Fruit fly (Drosophila melanogaster) whole organism, prepupa: ENCODE results near the gene Uch.

ENCODE experiments used
- CG10631 ChIP-seq: fragments of 200-800 bp; sonication (Bioruptor generic); optimal IDR thresholded peaks from 2 replicates; lab custom pipeline; 2016; ENCODE audit warnings: missing biosample characterization, missing genetic modification characterization
- CG10669 ChIP-seq: fragments of 200-800 bp; sonication (Bioruptor generic); optimal IDR thresholded peaks from 3 replicates; lab custom pipeline; 2018; ENCODE audit warnings: missing biosample characterization, mild to moderate bottlenecking, missing genetic modification characterization, moderate library complexity
- CG11294 ChIP-seq: fragments of 200-800 bp; sonication (Bioruptor generic); IDR thresholded peaks from 2 replicates; pipeline ENCODE4 v1.3.6; 2022; ENCODE audit warnings: missing biosample characterization, missing genetic modification characterization
- CG11762 ChIP-seq: fragments of 200-800 bp; sonication (Bioruptor generic); optimal IDR thresholded peaks from 3 replicates; lab custom pipeline; 2016; ENCODE audit warnings: missing biosample characterization, missing genetic modification characterization; ENCODE audit not compliant: insufficient read depth
- CG11902 ChIP-seq: fragments of 200-800 bp; sonication (Bioruptor generic); optimal IDR thresholded peaks from 3 replicates; lab custom pipeline; 2016; ENCODE audit warnings: missing biosample characterization, missing genetic modification characterization
- CG1621 ChIP-seq: fragments of 200-800 bp; sonication (Bioruptor generic); optimal IDR thresholded peaks from 3 replicates; lab custom pipeline; 2018; ENCODE audit warnings: missing biosample characterization, mild to moderate bottlenecking, missing genetic modification characterization
- CG16779 ChIP-seq: fragments of 200-800 bp; sonication (Bioruptor generic); optimal IDR thresholded peaks from 3 replicates; lab custom pipeline; 2017; ENCODE audit warnings: missing biosample characterization, mild to moderate bottlenecking, missing genetic modification characterization
- CG31627 ChIP-seq: fragments of 200-800 bp; sonication (Bioruptor generic); optimal IDR thresholded peaks from 3 replicates; lab custom pipeline; 2016; ENCODE audit warnings: missing biosample characterization, missing genetic modification characterization
- CG32006 ChIP-seq: fragments of 200-800 bp; sonication (Bioruptor generic); optimal IDR thresholded peaks from 3 replicates; lab custom pipeline; 2017; ENCODE audit warnings: missing biosample characterization, mild to moderate bottlenecking, missing genetic modification characterization
- CG34406 ChIP-seq: fragments of 200-800 bp; sonication (Bioruptor generic); optimal IDR thresholded peaks from 3 replicates; lab custom pipeline; 2016; ENCODE audit warnings: missing biosample characterization, missing genetic modification characterization
- CG4318 ChIP-seq: fragments of 200-800 bp; sonication (Bioruptor generic); optimal IDR thresholded peaks from 3 replicates; lab custom pipeline; 2017; ENCODE audit warnings: missing biosample characterization, mild to moderate bottlenecking, missing genetic modification characterization
- CG6163 ChIP-seq: fragments of 200-800 bp; sonication (Bioruptor generic); IDR thresholded peaks from 3 replicates; pipeline ENCODE4 v1.3.6; 2022; ENCODE audit warnings: missing biosample characterization, missing genetic modification characterization
- CG6276 ChIP-seq: fragments of 200-800 bp; sonication (Bioruptor generic); optimal IDR thresholded peaks from 2 replicates; lab custom pipeline; 2017; ENCODE audit warnings: missing biosample characterization, mild to moderate bottlenecking, missing genetic modification characterization
- CG6792 ChIP-seq: fragments of 200-800 bp; sonication (Bioruptor generic); optimal IDR thresholded peaks from 3 replicates; lab custom pipeline; 2016; ENCODE audit warnings: missing biosample characterization, missing genetic modification characterization
- CG6808 ChIP-seq: fragments of 200-800 bp; sonication (Bioruptor generic); optimal IDR thresholded peaks from 3 replicates; lab custom pipeline; 2017; ENCODE audit warnings: missing biosample characterization, missing genetic modification characterization, mild to moderate bottlenecking, moderate library complexity, missing genetic modification reagents
- CG6854 ChIP-seq: fragments of 200-800 bp; sonication (Bioruptor generic); optimal IDR thresholded peaks from 2 replicates; lab custom pipeline; 2017; ENCODE audit warnings: missing biosample characterization, mild to moderate bottlenecking, missing genetic modification characterization
- CG7368 ChIP-seq: fragments of 200-800 bp; sonication (Bioruptor generic); optimal IDR thresholded peaks from 3 replicates; lab custom pipeline; 2016; ENCODE audit warnings: missing biosample characterization, missing genetic modification characterization
- CG8119 ChIP-seq: fragments of 200-800 bp; sonication (Bioruptor generic); IDR thresholded peaks from 3 replicates; pipeline ENCODE4 v1.3.6; 2022; ENCODE audit warnings: missing biosample characterization, missing genetic modification characterization
- CG8632 ChIP-seq: fragments of 200-800 bp; sonication (Bioruptor generic); optimal IDR thresholded peaks from 3 replicates; lab custom pipeline; 2016; ENCODE audit warnings: missing biosample characterization, missing genetic modification characterization
- CG9139 ChIP-seq: fragments of 200-800 bp; sonication (Bioruptor generic); optimal IDR thresholded peaks from 3 replicates; lab custom pipeline; 2017; ENCODE audit warnings: missing biosample characterization, mild to moderate bottlenecking, missing genetic modification characterization
- Eip78C ChIP-seq: fragments of 200-800 bp; sonication (Bioruptor generic); peaks from one replicate; lab custom pipeline; 2016; ENCODE audit warnings: missing biosample characterization, missing genetic modification characterization
- Ets21C ChIP-seq: fragments of 200-800 bp; sonication (Bioruptor generic); optimal IDR thresholded peaks from 3 replicates; lab custom pipeline; 2016; ENCODE audit warnings: missing biosample characterization, missing genetic modification characterization
- Ets96B ChIP-seq: fragments of 200-800 bp; optimal IDR thresholded peaks from 2 replicates; lab custom pipeline; 2019; ENCODE audit warnings: missing biosample characterization, mild to moderate bottlenecking, missing genetic modification characterization, moderate library complexity
- Gug ChIP-seq: fragments of 200-800 bp; sonication (Bioruptor generic); IDR thresholded peaks from 2 replicates; pipeline ENCODE4 v1.3.6; 2022; ENCODE audit warnings: missing biosample characterization, missing genetic modification characterization
- Hr38 ChIP-seq: sonication (Bioruptor generic); optimal IDR thresholded peaks from 2 replicates; lab custom pipeline; 2016; ENCODE audit warnings: missing biosample characterization, missing genetic modification characterization
- Hr39 ChIP-seq: fragments of 200-800 bp; sonication (Bioruptor generic); optimal IDR thresholded peaks from 2 replicates; lab custom pipeline; 2016; ENCODE audit warnings: missing biosample characterization, missing genetic modification characterization
- Hr4 ChIP-seq: fragments of 200-800 bp; sonication (Bioruptor generic); optimal IDR thresholded peaks from 3 replicates; lab custom pipeline; 2016; ENCODE audit warnings: missing biosample characterization, missing genetic modification characterization
- Lpt ChIP-seq: fragments of 200-800 bp; sonication (Bioruptor generic); optimal IDR thresholded peaks from 3 replicates; lab custom pipeline; 2016; ENCODE audit warnings: missing biosample characterization, missing genetic modification characterization
- Met ChIP-seq: fragments of 200-800 bp; sonication (Bioruptor generic); optimal IDR thresholded peaks from 3 replicates; lab custom pipeline; 2016; ENCODE audit warnings: missing biosample characterization, missing genetic modification characterization
- OdsH ChIP-seq: fragments of 200-800 bp; sonication (Bioruptor generic); optimal IDR thresholded peaks from 3 replicates; lab custom pipeline; 2016; ENCODE audit warnings: missing biosample characterization, missing genetic modification characterization
- Smox ChIP-seq: fragments of 200-800 bp; sonication (Bioruptor generic); optimal IDR thresholded peaks from 3 replicates; lab custom pipeline; 2016; ENCODE audit warnings: missing biosample characterization, missing genetic modification characterization
- Sox102F ChIP-seq: fragments of 200-800 bp; sonication (Bioruptor generic); optimal IDR thresholded peaks from 2 replicates; lab custom pipeline; 2016; ENCODE audit warnings: missing biosample characterization, mild to moderate bottlenecking, missing genetic modification characterization
- Sox14 ChIP-seq: fragments of 200-800 bp; sonication (Bioruptor generic); optimal IDR thresholded peaks from 3 replicates; lab custom pipeline; 2016; ENCODE audit warnings: missing biosample characterization, missing genetic modification characterization
- Sox15 ChIP-seq: fragments of 200-800 bp; sonication (Bioruptor generic); optimal IDR thresholded peaks from 3 replicates; lab custom pipeline; 2016; ENCODE audit warnings: missing biosample characterization, missing genetic modification characterization
- achi ChIP-seq: fragments of 200-800 bp; sonication (Bioruptor generic); optimal IDR thresholded peaks from 3 replicates; lab custom pipeline; 2016; ENCODE audit warnings: missing biosample characterization, missing genetic modification characterization
- acj6 ChIP-seq: fragments of 200-800 bp; sonication (Bioruptor generic); optimal IDR thresholded peaks from 3 replicates; lab custom pipeline; 2016; ENCODE audit warnings: missing biosample characterization, missing genetic modification characterization
- cyc ChIP-seq: fragments of 200-800 bp; sonication (Bioruptor generic); optimal IDR thresholded peaks from 3 replicates; lab custom pipeline; 2016; ENCODE audit warnings: missing biosample characterization, missing genetic modification characterization
- dac ChIP-seq: fragments of 200-800 bp; sonication (Bioruptor generic); optimal IDR thresholded peaks from 2 replicates; lab custom pipeline; 2017; ENCODE audit warnings: missing biosample characterization, mild to moderate bottlenecking, missing genetic modification characterization
- dsx ChIP-seq: fragments of 200-800 bp; optimal IDR thresholded peaks from 3 replicates; lab custom pipeline; 2019; ENCODE audit warnings: missing biosample characterization, mild to moderate bottlenecking, missing genetic modification characterization, moderate library complexity; ENCODE audit not compliant: poor library complexity, severe bottlenecking
- eg ChIP-seq: fragments of 200-800 bp; sonication (Bioruptor generic); IDR thresholded peaks from 3 replicates; pipeline ENCODE4 v1.3.6; 2022; ENCODE audit warnings: missing biosample characterization, missing genetic modification characterization
- esn ChIP-seq: fragments of 200-800 bp; sonication (Bioruptor generic); optimal IDR thresholded peaks from 2 replicates; lab custom pipeline; 2016; ENCODE audit warnings: missing biosample characterization, mild to moderate bottlenecking, missing genetic modification characterization, moderate library complexity
- fd59A ChIP-seq: fragments of 200-800 bp; sonication (Bioruptor generic); optimal IDR thresholded peaks from 2 replicates; lab custom pipeline; 2017; ENCODE audit warnings: missing biosample characterization, mild to moderate bottlenecking, missing genetic modification characterization, missing genetic modification reagents
- fd85E ChIP-seq: fragments of 200-800 bp; sonication (Bioruptor generic); optimal IDR thresholded peaks from 3 replicates; lab custom pipeline; 2016; ENCODE audit warnings: missing biosample characterization, missing genetic modification characterization
- fkh ChIP-seq: fragments of 200-800 bp; sonication (Bioruptor generic); optimal IDR thresholded peaks from 3 replicates; lab custom pipeline; 2017; ENCODE audit warnings: missing biosample characterization, mild to moderate bottlenecking, missing genetic modification characterization, moderate library complexity
- lz ChIP-seq: fragments of 200-800 bp; sonication (Bioruptor generic); optimal IDR thresholded peaks from 3 replicates; lab custom pipeline; 2016; ENCODE audit warnings: missing biosample characterization, missing genetic modification characterization
- net ChIP-seq: fragments of 200-800 bp; sonication (Bioruptor generic); optimal IDR thresholded peaks from 3 replicates; lab custom pipeline; 2016; ENCODE audit warnings: missing biosample characterization, missing genetic modification characterization
- pdm3 ChIP-seq: fragments of 200-800 bp; sonication (Bioruptor generic); optimal IDR thresholded peaks from 3 replicates; lab custom pipeline; 2016; ENCODE audit warnings: missing biosample characterization, missing genetic modification characterization
- spab ChIP-seq: fragments of 200-800 bp; sonication (Bioruptor generic); optimal IDR thresholded peaks from 2 replicates; lab custom pipeline; 2017; ENCODE audit warnings: missing biosample characterization, mild to moderate bottlenecking, missing genetic modification characterization, missing genetic modification reagents
- ss ChIP-seq, 2 experiments: fragments of 200-800 bp; sonication (Bioruptor generic); optimal IDR thresholded peaks; 2 replicates in 1 of 2; 3 replicates in 1 of 2; lab custom pipeline; 2017 to 2018; ENCODE audit warnings: mild to moderate bottlenecking in 2 of 2, missing biosample characterization in 2 of 2, missing genetic modification characterization in 2 of 2, moderate library complexity in 1 of 2
- svp ChIP-seq: fragments of 200-800 bp; sonication (Bioruptor generic); peaks from one replicate; lab custom pipeline; 2016; ENCODE audit warnings: missing biosample characterization, missing genetic modification characterization
- topi ChIP-seq: fragments of 200-800 bp; sonication (Bioruptor generic); optimal IDR thresholded peaks from 3 replicates; lab custom pipeline; 2016; ENCODE audit warnings: missing biosample characterization, missing genetic modification characterization
- vri ChIP-seq: fragments of 200-800 bp; sonication (Bioruptor generic); optimal IDR thresholded peaks from 3 replicates; lab custom pipeline; 2016; ENCODE audit warnings: missing biosample characterization, mild to moderate bottlenecking, missing genetic modification characterization

Gene Uch

dm6 chr2L:2221649-2222150 lies 7.7 kb upstream of the Uch start:
- peak; percentile 98 for TF ChIP-seq CG16779 (tag; lab: Kevin White, UChicago)
- TF ChIP-seq CG8632 (GFP tag; lab: Kevin White, UChicago) = peak; percentile 99
- TF ChIP-seq Ets96B (tag; lab: Kevin White, UChicago) = peak; percentile 98
- peak; percentile 95 for TF ChIP-seq Ets21C (GFP tag; lab: Kevin White, UChicago)
- TF ChIP-seq CG6808 (GFP tag; lab: Kevin White, UChicago) = peak; percentile 98
- TF ChIP-seq CG6163 (GFP tag; lab: Robert Waterston, UW) = peak; percentile 100
- peak; percentile 100 for TF ChIP-seq CG8119 (GFP tag; lab: Robert Waterston, UW)
- peak; percentile 99 for TF ChIP-seq Gug (GFP tag; lab: Robert Waterston, UW)
- TF ChIP-seq Hr39 (GFP tag; lab: Kevin White, UChicago) = peak; percentile 97
- TF ChIP-seq CG34406 = peak; percentile 99
- peak; percentile 95 for TF ChIP-seq CG11902 (GFP tag; lab: Kevin White, UChicago)
- TF ChIP-seq CG32006 (GFP tag; lab: Kevin White, UChicago) = peak; percentile 99
- peak; percentile 97 for TF ChIP-seq cyc
- TF ChIP-seq Sox15 (GFP tag; lab: Kevin White, UChicago) = peak; percentile 95
- peak; percentile 96 for TF ChIP-seq dac (GFP tag; lab: Kevin White, UChicago)
- TF ChIP-seq CG1621 (tag; lab: Kevin White, UChicago) = peak; percentile 98
- TF ChIP-seq topi (GFP tag; lab: Kevin White, UChicago) = peak; percentile 98
- peak; percentile 98 for TF ChIP-seq acj6
- TF ChIP-seq achi (GFP tag; lab: Kevin White, UChicago) = peak; percentile 98
- TF ChIP-seq pdm3 (GFP tag; lab: Kevin White, UChicago) = peak; percentile 99
- peak; percentile 100 for TF ChIP-seq Eip78C (GFP tag; lab: Kevin White, UChicago)
- TF ChIP-seq Sox102F (GFP tag; lab: Kevin White, UChicago) = peak; percentile 99
- peak; percentile 99 for TF ChIP-seq net
- peak; percentile 97 to 99 for TF ChIP-seq ss (GFP tag; optimal IDR thresholded peaks at IDR 0.05; lab: Kevin White, UChicago)
- TF ChIP-seq CG4318 (GFP tag; lab: Kevin White, UChicago) = peak; percentile 96
- peak; percentile 100 for TF ChIP-seq Hr4
- peak; percentile 99 for TF ChIP-seq CG10631 (GFP tag; lab: Kevin White, UChicago)
- TF ChIP-seq CG31627 (GFP tag; lab: Kevin White, UChicago) = peak; percentile 97
- TF ChIP-seq Met (GFP tag; lab: Kevin White, UChicago) = peak; percentile 99
- peak; percentile 99 for TF ChIP-seq spab (GFP tag; lab: Kevin White, UChicago)
- peak; percentile 98 for TF ChIP-seq svp (GFP tag; lab: Kevin White, UChicago)
- TF ChIP-seq fd59A = peak; percentile 99
- TF ChIP-seq CG10669 (GFP tag; lab: Kevin White, UChicago) = peak; percentile 99
- peak; percentile 85 for TF ChIP-seq CG6854
- TF ChIP-seq eg (GFP tag; lab: Robert Waterston, UW) = peak; percentile 100
- peak; percentile 98 for TF ChIP-seq dsx (GFP tag; lab: Kevin White, UChicago)
- TF ChIP-seq CG6792 (GFP tag; lab: Kevin White, UChicago) = peak; percentile 99
- peak; percentile 99 for TF ChIP-seq esn
- TF ChIP-seq Hr38 (GFP tag; lab: Kevin White, UChicago) = peak; percentile 85
- peak; percentile 98 for TF ChIP-seq Lpt
- TF ChIP-seq CG11762 (GFP tag; lab: Kevin White, UChicago) = peak; percentile 97
- peak; percentile 94 for TF ChIP-seq fkh
- peak; percentile 97 for TF ChIP-seq CG6276
- TF ChIP-seq CG7368 (GFP tag; lab: Kevin White, UChicago) = peak; percentile 98
- peak; percentile 99 for TF ChIP-seq vri (GFP tag; lab: Kevin White, UChicago)
- TF ChIP-seq OdsH (GFP tag; lab: Kevin White, UChicago) = peak; percentile 99
- TF ChIP-seq Sox14 (GFP tag; lab: Kevin White, UChicago) = peak; percentile 99
- TF ChIP-seq lz (GFP tag; lab: Kevin White, UChicago) = peak; percentile 98
- peak; percentile 97 for TF ChIP-seq Smox
- TF ChIP-seq CG9139 = peak; percentile 97
- peak; percentile 99 for TF ChIP-seq CG11294 (GFP tag; lab: Robert Waterston, UW)
- peak; percentile 94 for TF ChIP-seq fd85E
